Worm (Caenorhabditis elegans) whole organism, L4 larva: ENCODE measurements around the gene C37C3.1.

Source experiments
- F26F4.8 ChIP-seq: fragments of 200-800 bp; sonication (Bioruptor generic); conservative IDR thresholded peaks from 2 replicates; pipeline ENCODE4 v1.3.6; 2022; ENCODE audit warnings: missing genetic modification characterization, missing compliant biosample characterization
- F37D6.2 ChIP-seq: sonication (generic microtip); optimal IDR thresholded peaks from 2 replicates; lab custom pipeline; 2016; ENCODE audit warnings: mild to moderate bottlenecking, missing genetic modification characterization, missing compliant biosample characterization
- F44E2.7 ChIP-seq: fragments of 200-800 bp; sonication (Bioruptor generic); IDR thresholded peaks from 2 replicates; pipeline ENCODE4 v2.1.2; 2022; ENCODE audit warnings: missing genetic modification characterization, missing compliant biosample characterization
- ZK337.2 ChIP-seq: fragments of 200-800 bp; sonication (Bioruptor generic); IDR thresholded peaks from 2 replicates; pipeline ENCODE4 v1.3.6; 2022; ENCODE audit warnings: missing genetic modification reagents, missing genetic modification characterization, missing compliant biosample characterization
- ZK546.5 ChIP-seq, 2 experiments: sonication (generic microtip); optimal IDR thresholded peaks; 2 replicates each; lab custom pipeline; 2017; ENCODE audit warnings: missing biosample characterization in 2 of 2, missing genetic modification characterization in 2 of 2
- ces-1 ChIP-seq: fragments of 150-350 bp; sonication (generic microtip); optimal IDR thresholded peaks from 4 replicates; lab custom pipeline; 2014; ENCODE audit warnings: missing biosample characterization, missing genetic modification reagents, missing genetic modification characterization
- ctbp-1 ChIP-seq: fragments of 200-800 bp; sonication (Bioruptor generic); IDR thresholded peaks from 2 replicates; pipeline ENCODE4 v1.3.6; 2022; ENCODE audit warnings: missing genetic modification reagents, missing genetic modification characterization, missing compliant biosample characterization
- daf-12 ChIP-seq: fragments of 150-350 bp; optimal IDR thresholded peaks from 2 replicates; lab custom pipeline; 2014; ENCODE audit warnings: missing biosample characterization, missing genetic modification reagents, missing genetic modification characterization
- daf-8 ChIP-seq: fragments of 200-800 bp; sonication (Bioruptor generic); IDR thresholded peaks from 2 replicates; pipeline ENCODE4 v1.3.6; 2022; ENCODE audit warnings: missing genetic modification characterization, missing compliant biosample characterization
- dmd-6 ChIP-seq: fragments of 200-800 bp; sonication (Bioruptor generic); IDR thresholded peaks from 2 replicates; pipeline ENCODE4 v1.3.6; 2022; ENCODE audit warnings: missing genetic modification reagents, missing genetic modification characterization, missing compliant biosample characterization
- dmd-8 ChIP-seq: fragments of 200-800 bp; sonication (Bioruptor generic); IDR thresholded peaks from 2 replicates; pipeline ENCODE4 v1.3.6; 2022; ENCODE audit warnings: missing genetic modification characterization, missing compliant biosample characterization
- dmd-9 ChIP-seq: fragments of 200-800 bp; sonication (Bioruptor generic); IDR thresholded peaks from 2 replicates; pipeline ENCODE4 v1.3.6; 2022; ENCODE audit warnings: missing genetic modification reagents, missing genetic modification characterization, missing compliant biosample characterization
- dpl-1 ChIP-seq: fragments of 150-350 bp; optimal IDR thresholded peaks from 2 replicates; lab custom pipeline; 2014; ENCODE audit warnings: missing biosample characterization, missing genetic modification reagents, missing genetic modification characterization
- fkh-10 ChIP-seq: fragments of 150-350 bp; optimal IDR thresholded peaks from 2 replicates; lab custom pipeline; 2014; ENCODE audit warnings: missing biosample characterization, missing genetic modification reagents, missing genetic modification characterization
- hlh-11 ChIP-seq: fragments of 200-800 bp; sonication (Bioruptor generic); optimal IDR thresholded peaks from 2 replicates; lab custom pipeline; 2018; ENCODE audit warnings: mild to moderate bottlenecking, missing genetic modification characterization, missing compliant biosample characterization
- hmg-1.1 ChIP-seq: fragments of 200-800 bp; sonication (Bioruptor generic); IDR thresholded peaks from 2 replicates; pipeline ENCODE4 v1.3.6; 2022; ENCODE audit warnings: missing genetic modification reagents, missing genetic modification characterization, missing compliant biosample characterization
- jun-1 ChIP-seq: fragments of 150-350 bp; optimal IDR thresholded peaks from 2 replicates; lab custom pipeline; 2014; ENCODE audit warnings: missing biosample characterization, missing genetic modification reagents, missing genetic modification characterization
- lim-7 ChIP-seq: fragments of 200-800 bp; sonication (Bioruptor generic); IDR thresholded peaks from 2 replicates; pipeline ENCODE4 v1.3.6; 2022; ENCODE audit warnings: missing genetic modification characterization, missing compliant biosample characterization
- lin-29 ChIP-seq: fragments of 200-800 bp; sonication (Bioruptor generic); IDR thresholded peaks from 2 replicates; pipeline ENCODE4 v1.3.6; 2022; ENCODE audit warnings: missing genetic modification reagents, missing genetic modification characterization, missing compliant biosample characterization
- lin-38 ChIP-seq: fragments of 200-800 bp; sonication (Bioruptor generic); IDR thresholded peaks from 2 replicates; pipeline ENCODE4 v1.3.6; 2022; ENCODE audit warnings: missing genetic modification reagents, missing genetic modification characterization, missing compliant biosample characterization
- lin-39 ChIP-seq: fragments of 150-350 bp; optimal IDR thresholded peaks from 2 replicates; lab custom pipeline; 2014; ENCODE audit warnings: missing biosample characterization, missing genetic modification reagents, missing genetic modification characterization
- lir-3 ChIP-seq: sonication (generic microtip); optimal IDR thresholded peaks from 2 replicates; lab custom pipeline; 2016; ENCODE audit warnings: mild to moderate bottlenecking, missing genetic modification characterization, missing compliant biosample characterization
- madf-5 ChIP-seq, 2 experiments: fragments of 200-800 bp; sonication (Bioruptor generic); IDR thresholded peaks; 2 replicates each; pipeline ENCODE4 v1.3.6; 2022; ENCODE audit warnings: missing compliant biosample characterization in 2 of 2, missing genetic modification characterization in 2 of 2
- madf-9 ChIP-seq: fragments of 200-800 bp; sonication (Bioruptor generic); conservative IDR thresholded peaks from 2 replicates; pipeline ENCODE4 v1.3.6; 2022; ENCODE audit warnings: missing genetic modification reagents, missing genetic modification characterization, missing compliant biosample characterization
- mdt-29 ChIP-seq: fragments of 200-800 bp; sonication (Bioruptor generic); IDR thresholded peaks from 2 replicates; pipeline ENCODE4 v1.3.6; 2022; ENCODE audit warnings: missing genetic modification reagents, missing genetic modification characterization, missing compliant biosample characterization
- mep-1 ChIP-seq: fragments of 150-350 bp; sonication (generic microtip); optimal IDR thresholded peaks from 3 replicates; lab custom pipeline; 2014; ENCODE audit warnings: missing biosample characterization, missing genetic modification characterization
- nhr-48 ChIP-seq: sonication (generic microtip); optimal IDR thresholded peaks from 2 replicates; lab custom pipeline; 2016; ENCODE audit warnings: mild to moderate bottlenecking, missing genetic modification characterization, missing compliant biosample characterization
- saeg-2 ChIP-seq: fragments of 200-800 bp; sonication (Bioruptor generic); IDR thresholded peaks from 2 replicates; pipeline ENCODE4 v1.3.6; 2022; ENCODE audit warnings: missing genetic modification reagents, missing genetic modification characterization, missing compliant biosample characterization
- sdz-12 ChIP-seq: fragments of 200-800 bp; sonication (Bioruptor generic); optimal IDR thresholded peaks from 2 replicates; lab custom pipeline; 2018; ENCODE audit warnings: mild to moderate bottlenecking, missing genetic modification characterization, missing compliant biosample characterization
- set-16 ChIP-seq: fragments of 200-800 bp; sonication (Bioruptor generic); IDR thresholded peaks from 2 replicates; pipeline ENCODE4 v1.3.6; 2022; ENCODE audit warnings: missing genetic modification reagents, missing genetic modification characterization, missing compliant biosample characterization
- unc-130 ChIP-seq: sonication (generic microtip); optimal IDR thresholded peaks from 2 replicates; lab custom pipeline; 2016; ENCODE audit warnings: missing genetic modification reagents, missing genetic modification characterization, missing compliant biosample characterization
- zip-11 ChIP-seq: fragments of 200-800 bp; sonication (Bioruptor generic); IDR thresholded peaks from 2 replicates; pipeline ENCODE4 v1.3.6; 2022; ENCODE audit warnings: missing genetic modification characterization, missing compliant biosample characterization
- zip-2 ChIP-seq: fragments of 150-350 bp; optimal IDR thresholded peaks from 2 replicates; lab custom pipeline; 2014; ENCODE audit warnings: missing biosample characterization, missing genetic modification characterization
- ztf-11 ChIP-seq: fragments of 150-350 bp; optimal IDR thresholded peaks from 2 replicates; lab custom pipeline; 2014; ENCODE audit warnings: missing biosample characterization, missing genetic modification characterization
- ztf-7 ChIP-seq: fragments of 150-350 bp; optimal IDR thresholded peaks from 2 replicates; lab custom pipeline; 2014; ENCODE audit warnings: missing biosample characterization, missing genetic modification characterization

C37C3.1 gene

ce11 chrV:7856641-7857040 lies 1.1 kb upstream of the C37C3.1 start:
- TF ChIP-seq set-16 (GFP tag; lab: Robert Waterston, UW), result peak; percentile 38; the same call in 1 of the 2 replicates
- TF ChIP-seq saeg-2 (GFP tag; lab: Robert Waterston, UW), result no peak

DNA sequence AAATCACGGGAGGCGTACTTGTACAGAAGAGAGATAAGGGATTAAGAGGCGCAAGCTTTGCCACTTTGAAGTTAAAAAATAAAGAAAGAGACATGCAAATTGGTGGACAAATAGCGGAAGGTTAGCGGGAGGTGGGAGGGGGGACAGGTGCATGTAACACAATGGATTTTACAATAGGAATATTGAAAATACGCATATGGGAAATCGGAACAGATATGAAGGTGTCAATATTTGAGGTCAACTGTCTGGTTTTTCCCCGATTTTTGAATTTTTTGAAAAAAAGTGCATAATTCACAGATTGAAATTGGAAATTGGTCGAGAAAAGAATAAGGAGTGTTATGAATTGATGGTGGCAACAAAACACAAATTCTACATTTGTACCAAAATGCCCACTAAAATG lies 4.0 kb downstream of the C37C3.1 start, which contains the start of gene C37C3.17:
C37C3.17 (minus strand) TSS at position 101 of the 400 bp plus-strand sequence.
- TF ChIP-seq daf-8 (GFP tag; lab: Robert Waterston, UW), result no peak
- no peak for TF ChIP-seq hlh-11 (tag; lab: Kevin White, UChicago)
- no peak for TF ChIP-seq hmg-1.1 (GFP tag; lab: Robert Waterston, UW)
- no peak for TF ChIP-seq mdt-29 (GFP tag; lab: Robert Waterston, UW)
- TF ChIP-seq madf-5 (GFP tag; IDR thresholded peaks at IDR 0.05; lab: Robert Waterston, UW), result no peak
- TF ChIP-seq lim-7 (GFP tag; lab: Robert Waterston, UW), result no peak
- TF ChIP-seq lin-39, result no peak
- no peak for TF ChIP-seq ces-1 (GFP tag; lab: Kevin White, UChicago)
- TF ChIP-seq dpl-1 (GFP tag; lab: Kevin White, UChicago), result no peak
- TF ChIP-seq F26F4.8 (GFP tag; lab: Robert Waterston, UW), result no peak
- TF ChIP-seq nhr-48, result no peak

- TF ChIP-seq unc-130 (no peak), lin-38 (GFP tag; lab: Robert Waterston, UW) (no peak), dmd-6 (peak; percentile 22; the same call in 1 of the 2 replicates)
Measured at ce11 chrV:7863020-7863523, 5.3 kb downstream of the C37C3.1 start, which contains the start of gene C37C3.10. TSS of gene C37C3.10 (minus strand) at chrV:7863070.

ce11 chrV:7864663-7865062 lies 6.9 kb downstream of the C37C3.1 start, which contains the start of gene C37C3.11:
TSS of gene C37C3.11 (minus strand) at chrV:7864763.
- TF ChIP-seq ZK337.2 (GFP tag; lab: Robert Waterston, UW) (no peak), dmd-8 (no peak), jun-1 (no peak), F44E2.7 (GFP tag; lab: Robert Waterston, UW) (no peak), ztf-7 (tag; lab: Kevin White, UChicago) (no peak), lir-3 (no peak), F37D6.2 (no peak), lim-7 (GFP tag; lab: Robert Waterston, UW) (no peak), ztf-11 (tag; lab: Kevin White, UChicago) (no peak), lin-29 (GFP tag; lab: Robert Waterston, UW) (no peak), daf-12 (tag; lab: Kevin White, UChicago) (no peak), madf-9 (no peak), zip-11 (GFP tag; lab: Robert Waterston, UW) (no peak)
- TF ChIP-seq, all 104 proteins: peak for 0

- TF ChIP-seq ZK546.5 (tag; optimal IDR thresholded peaks at IDR 0.05; lab: Kevin White, UChicago) (no peak), dmd-8 (no peak), set-16 (GFP tag; lab: Robert Waterston, UW) (no peak), dmd-9 (no peak)
Measured at ce11 chrV:7870707-7871106, 12.9 kb downstream of the C37C3.1 start, which contains the start of gene nipi-4. TSS of gene nipi-4 (minus strand) at chrV:7870807.

DNA sequence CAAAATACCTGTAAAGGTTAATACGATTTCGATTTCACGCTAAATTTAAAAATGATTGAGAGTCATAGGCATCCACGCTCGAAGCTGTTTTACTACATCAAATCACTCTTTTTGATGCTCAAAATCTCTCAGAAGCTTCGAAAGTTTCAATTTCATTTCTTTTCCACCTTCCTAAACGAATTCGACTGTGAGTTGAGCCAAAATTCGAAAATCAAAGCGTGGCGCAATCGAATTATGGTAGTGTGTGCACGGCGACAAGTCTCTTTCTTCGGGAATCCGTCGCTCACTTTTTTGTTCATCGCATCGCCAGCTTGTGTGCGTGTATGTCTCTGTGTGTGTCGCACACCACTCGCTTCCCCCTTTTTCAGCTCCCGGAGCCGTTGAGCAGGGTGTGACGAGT lies 15.2 kb downstream of the C37C3.1 start:
- TF ChIP-seq ctbp-1 (GFP tag; lab: Robert Waterston, UW) (0 out of 2 replicates have a peak, but pooled peaks have one; percentile 16), zip-2 (tag; lab: Kevin White, UChicago) (no peak), mep-1 (tag; lab: Kevin White, UChicago) (no peak), F44E2.7 (GFP tag; lab: Robert Waterston, UW) (no peak), sdz-12 (GFP tag; lab: Kevin White, UChicago) (no peak), fkh-10 (GFP tag; lab: Kevin White, UChicago) (peak; percentile 55), ces-1 (GFP tag; lab: Kevin White, UChicago) (peak; percentile 65)
- TF ChIP-seq, all 104 proteins: peak for 3
